Worm (Caenorhabditis elegans): Measurements from ENCODE around the gene pkhm-2.

ce11 chrX:15199052-15199451, 17.8 kb upstream of the pkhm-2 start, which contains the start of gene snt-7:
- TF ChIP-seq madf-2 (tag; optimal IDR thresholded peaks at IDR 0.05) (no peak), dve-1 (tag; optimal IDR thresholded peaks at IDR 0.05) (no peak), ceh-9 (tag; optimal IDR thresholded peaks at IDR 0.05) (no peak), nhr-11 (tag; optimal IDR thresholded peaks at IDR 0.05) (no peak), ref-2 (tag; optimal IDR thresholded peaks at IDR 0.05) (no peak)

All from whole organism, late embryonic.